Worm (Caenorhabditis elegans) whole organism, L1 larva: Measurements from ENCODE around the gene mab-5.

Experiments
- aha-1 ChIP-seq: fragments of 150-350 bp; optimal IDR thresholded peaks from 2 replicates; lab custom pipeline; 2014; ENCODE audit warnings: missing biosample characterization, missing genetic modification characterization
- snpc-4 ChIP-seq: fragments of 150-350 bp; optimal IDR thresholded peaks from 2 replicates; lab custom pipeline; 2014; ENCODE audit warnings: missing biosample characterization, missing genetic modification characterization

- TF ChIP-seq aha-1 (tag; lab: Kevin White, UChicago): no peak
- TF ChIP-seq snpc-4 (tag; lab: Kevin White, UChicago): no peak
These were observed 52.2 kb downstream of the mab-5 start for ce11 chrIII:7731085-7731484.
